Fruit fly (Drosophila melanogaster) whole organism, embryonic: ENCODE measurements around the gene CheA75a.

Experiments
- Aef1 ChIP-seq: fragments of 200-800 bp; sonication (Bioruptor generic); IDR thresholded peaks from 3 replicates; pipeline ENCODE4 v1.3.6; 2022; ENCODE audit warnings: missing biosample characterization, missing genetic modification characterization
- CG1024 ChIP-seq: fragments of 200-800 bp; sonication (Bioruptor generic); IDR thresholded peaks from 2 replicates; pipeline ENCODE4 v1.3.6; 2022; ENCODE audit warnings: missing biosample characterization, missing genetic modification characterization
- CG10274 ChIP-seq: fragments of 200-800 bp; sonication (Bioruptor generic); optimal IDR thresholded peaks from 3 replicates; lab custom pipeline; 2017; ENCODE audit warnings: missing biosample characterization, mild to moderate bottlenecking, missing genetic modification characterization
- CG10979 ChIP-seq: fragments of 200-800 bp; sonication (Bioruptor generic); optimal IDR thresholded peaks from 2 replicates; lab custom pipeline; 2018; ENCODE audit warnings: missing biosample characterization, mild to moderate bottlenecking, missing genetic modification characterization, moderate library complexity
- CG11456 ChIP-seq: fragments of 200-800 bp; sonication (Bioruptor generic); IDR thresholded peaks from 3 replicates; pipeline ENCODE4 v1.3.6; 2022; ENCODE audit warnings: missing biosample characterization, missing genetic modification characterization
- CG12219 ChIP-seq: fragments of 200-800 bp; sonication (Bioruptor generic); optimal IDR thresholded peaks from 3 replicates; lab custom pipeline; 2018; ENCODE audit warnings: missing biosample characterization, mild to moderate bottlenecking, missing genetic modification characterization
- CG1233 ChIP-seq: fragments of 200-800 bp; sonication (Bioruptor generic); optimal IDR thresholded peaks from 4 replicates; lab custom pipeline; 2018; ENCODE audit warnings: missing biosample characterization, mild to moderate bottlenecking, missing genetic modification characterization
- CG14441 ChIP-seq: fragments of 200-800 bp; sonication (Bioruptor generic); IDR thresholded peaks from 2 replicates; pipeline ENCODE4 v1.3.6; 2022; ENCODE audit warnings: missing biosample characterization, missing genetic modification characterization
- CG17359 ChIP-seq: fragments of 200-800 bp; sonication (Bioruptor generic); optimal IDR thresholded peaks from 3 replicates; lab custom pipeline; 2018; ENCODE audit warnings: missing biosample characterization, mild to moderate bottlenecking, missing genetic modification characterization, moderate library complexity
- CG17829 ChIP-seq: fragments of 200-800 bp; optimal IDR thresholded peaks from 2 replicates; lab custom pipeline; 2019; ENCODE audit warnings: missing biosample characterization, mild to moderate bottlenecking, missing genetic modification characterization, moderate library complexity
- CG17912 ChIP-seq: fragments of 200-800 bp; sonication (Bioruptor generic); optimal IDR thresholded peaks from 2 replicates; lab custom pipeline; 2018; ENCODE audit warnings: missing biosample characterization, mild to moderate bottlenecking, missing genetic modification characterization
- CG2712 ChIP-seq: fragments of 200-800 bp; optimal IDR thresholded peaks from 3 replicates; lab custom pipeline; 2019; ENCODE audit warnings: missing biosample characterization, mild to moderate bottlenecking, missing genetic modification characterization, moderate library complexity
- CG3838 ChIP-seq: fragments of 200-800 bp; sonication (Bioruptor generic); optimal IDR thresholded peaks from 3 replicates; lab custom pipeline; 2016; ENCODE audit warnings: missing biosample characterization, missing genetic modification characterization
- CG5245 ChIP-seq: fragments of 200-800 bp; sonication (Bioruptor generic); optimal IDR thresholded peaks from 3 replicates; lab custom pipeline; 2016; ENCODE audit warnings: missing biosample characterization, missing genetic modification characterization
- CG6683 ChIP-seq: fragments of 200-800 bp; sonication (Bioruptor generic); optimal IDR thresholded peaks from 2 replicates; lab custom pipeline; 2017; ENCODE audit warnings: missing biosample characterization, mild to moderate bottlenecking, missing genetic modification characterization, missing genetic modification reagents
- CG7786 ChIP-seq: fragments of 200-800 bp; sonication (Bioruptor generic); optimal IDR thresholded peaks from 2 replicates; lab custom pipeline; 2016; ENCODE audit warnings: missing biosample characterization, missing genetic modification characterization
- CG8359 ChIP-seq: fragments of 200-800 bp; sonication (Bioruptor generic); optimal IDR thresholded peaks from 2 replicates; lab custom pipeline; 2017; ENCODE audit warnings: missing biosample characterization, mild to moderate bottlenecking, missing genetic modification characterization, borderline replicate concordance
- CG8478 ChIP-seq: fragments of >200 bp; optimal IDR thresholded peaks from 2 replicates; lab custom pipeline; 2018
- CG8924 ChIP-seq: fragments of 200-800 bp; optimal IDR thresholded peaks from 3 replicates; lab custom pipeline; 2019; ENCODE audit warnings: missing biosample characterization, mild to moderate bottlenecking, missing genetic modification characterization, moderate library complexity
- CG9727 ChIP-seq: fragments of 200-800 bp; sonication (Bioruptor generic); optimal IDR thresholded peaks from 3 replicates; lab custom pipeline; 2017; ENCODE audit warnings: missing biosample characterization, mild to moderate bottlenecking, missing genetic modification characterization
- CkIIα-i1 ChIP-seq: fragments of 200-800 bp; sonication (Bioruptor generic); IDR thresholded peaks from 2 replicates; pipeline ENCODE4 v1.3.6; 2022; ENCODE audit warnings: missing biosample characterization, missing genetic modification characterization
- Gsc ChIP-seq: fragments of 200-800 bp; sonication (Bioruptor generic); IDR thresholded peaks from 2 replicates; pipeline ENCODE4 v1.3.6; 2022; ENCODE audit warnings: missing biosample characterization, missing genetic modification characterization
- Kr ChIP-seq: fragments of 200-800 bp; sonication (Bioruptor generic); optimal IDR thresholded peaks from 2 replicates; lab custom pipeline; 2017; ENCODE audit warnings: missing biosample characterization, mild to moderate bottlenecking, missing genetic modification characterization
- MTF-1 ChIP-seq: fragments of 200-800 bp; sonication (Bioruptor generic); optimal IDR thresholded peaks from 2 replicates; lab custom pipeline; 2018; ENCODE audit warnings: missing biosample characterization, mild to moderate bottlenecking, missing genetic modification characterization, borderline replicate concordance
- Mad ChIP-seq: fragments of 200-800 bp; sonication (Bioruptor generic); optimal IDR thresholded peaks from 2 replicates; lab custom pipeline; 2016; ENCODE audit warnings: missing biosample characterization, missing genetic modification characterization
- NC2β ChIP-seq: fragments of 200-800 bp; sonication (Bioruptor generic); optimal IDR thresholded peaks from 2 replicates; lab custom pipeline; 2016; ENCODE audit warnings: missing biosample characterization, missing genetic modification characterization
- Nf-YA ChIP-seq: fragments of 200-800 bp; sonication (Bioruptor generic); IDR thresholded peaks from 2 replicates; pipeline ENCODE4 v1.3.6; 2022; ENCODE audit warnings: missing biosample characterization, missing genetic modification characterization
- Nf-YB ChIP-seq: fragments of 200-800 bp; sonication (Bioruptor generic); optimal IDR thresholded peaks from 3 replicates; lab custom pipeline; 2019; ENCODE audit warnings: missing biosample characterization, mild to moderate bottlenecking, missing genetic modification characterization, moderate library complexity
- Oli ChIP-seq: fragments of 200-800 bp; sonication (Bioruptor generic); optimal IDR thresholded peaks from 2 replicates; lab custom pipeline; 2018; ENCODE audit warnings: missing biosample characterization, mild to moderate bottlenecking, missing genetic modification characterization, moderate library complexity
- ash1 ChIP-seq: fragments of 200-800 bp; sonication (Bioruptor generic); optimal IDR thresholded peaks from 2 replicates; lab custom pipeline; 2018; ENCODE audit warnings: missing biosample characterization, mild to moderate bottlenecking, missing genetic modification characterization
- az2 ChIP-seq: fragments of 200-800 bp; sonication (Bioruptor generic); optimal IDR thresholded peaks from 3 replicates; lab custom pipeline; 2016; ENCODE audit warnings: missing biosample characterization, missing genetic modification characterization
- ci ChIP-seq: fragments of 200-800 bp; sonication (Bioruptor generic); IDR thresholded peaks from 3 replicates; pipeline ENCODE4 v1.3.6; 2022; ENCODE audit warnings: missing biosample characterization, missing genetic modification characterization
- crc ChIP-seq: fragments of 200-800 bp; sonication (Bioruptor generic); optimal IDR thresholded peaks from 2 replicates; lab custom pipeline; 2016; ENCODE audit warnings: missing biosample characterization, missing genetic modification characterization
- croc ChIP-seq: fragments of 200-800 bp; sonication (Bioruptor generic); conservative IDR thresholded peaks from 3 replicates; pipeline ENCODE4 v1.3.6; 2022; ENCODE audit warnings: missing biosample characterization, missing genetic modification characterization
- da ChIP-seq: fragments of 200-800 bp; sonication (Bioruptor generic); optimal IDR thresholded peaks from 2 replicates; lab custom pipeline; 2016; ENCODE audit warnings: missing biosample characterization, missing genetic modification characterization
- dmrt11E ChIP-seq: fragments of 200-800 bp; sonication (Bioruptor generic); optimal IDR thresholded peaks from 3 replicates; lab custom pipeline; 2018; ENCODE audit warnings: missing biosample characterization, mild to moderate bottlenecking, missing genetic modification characterization, moderate library complexity
- dysf ChIP-seq: fragments of 200-800 bp; sonication (Bioruptor generic); IDR thresholded peaks from 3 replicates; pipeline ENCODE4 v1.3.6; 2022; ENCODE audit warnings: missing biosample characterization, missing genetic modification characterization
- gsb-n ChIP-seq: fragments of 200-800 bp; sonication (Bioruptor generic); optimal IDR thresholded peaks from 3 replicates; lab custom pipeline; 2018; ENCODE audit warnings: missing biosample characterization, mild to moderate bottlenecking, missing genetic modification characterization
- jing ChIP-seq: fragments of 200-800 bp; sonication (Bioruptor generic); optimal IDR thresholded peaks from 2 replicates; lab custom pipeline; 2018; ENCODE audit warnings: missing biosample characterization, mild to moderate bottlenecking, missing genetic modification characterization
- kni ChIP-seq: fragments of 200-800 bp; sonication (Bioruptor generic); optimal IDR thresholded peaks from 3 replicates; lab custom pipeline; 2017; ENCODE audit warnings: mild to moderate bottlenecking, missing biosample characterization, missing genetic modification reagents, missing genetic modification characterization
- nerfin-2 ChIP-seq: fragments of 200-800 bp; sonication (Bioruptor generic); IDR thresholded peaks from 2 replicates; pipeline ENCODE4 v1.3.6; 2022; ENCODE audit warnings: missing biosample characterization, missing genetic modification characterization; ENCODE audit not compliant: partially characterized antibody
- odd ChIP-seq: fragments of 200-800 bp; sonication (Bioruptor generic); optimal IDR thresholded peaks from 2 replicates; lab custom pipeline; 2017; ENCODE audit warnings: missing biosample characterization, mild to moderate bottlenecking, missing genetic modification characterization
- pros ChIP-seq: fragments of 200-800 bp; sonication (Bioruptor generic); optimal IDR thresholded peaks from 3 replicates; lab custom pipeline; 2019; ENCODE audit warnings: missing biosample characterization, mild to moderate bottlenecking, missing genetic modification characterization, moderate library complexity
- ro ChIP-seq: fragments of 200-800 bp; sonication (Bioruptor generic); IDR thresholded peaks from 2 replicates; pipeline ENCODE4 v1.3.6; 2022; ENCODE audit warnings: missing biosample characterization, missing genetic modification characterization
- run ChIP-seq: fragments of 200-800 bp; sonication (Bioruptor generic); optimal IDR thresholded peaks from 3 replicates; lab custom pipeline; 2018; ENCODE audit warnings: missing biosample characterization, mild to moderate bottlenecking, missing genetic modification characterization
- sima ChIP-seq: fragments of 200-800 bp; sonication (Bioruptor generic); optimal IDR thresholded peaks from 2 replicates; lab custom pipeline; 2016; ENCODE audit warnings: missing biosample characterization, missing genetic modification characterization
- slbo ChIP-seq: fragments of 200-800 bp; sonication (Bioruptor generic); IDR thresholded peaks from 2 replicates; pipeline ENCODE4 v1.3.6; 2022; ENCODE audit warnings: missing biosample characterization, missing genetic modification characterization
- tgo ChIP-seq: fragments of 200-800 bp; sonication (Bioruptor generic); IDR thresholded peaks from 3 replicates; pipeline ENCODE4 v1.3.6; 2022; ENCODE audit warnings: missing biosample characterization, missing genetic modification characterization
- tup ChIP-seq: fragments of 200-800 bp; sonication (Bioruptor generic); optimal IDR thresholded peaks from 2 replicates; lab custom pipeline; 2016; ENCODE audit warnings: missing biosample characterization, mild to moderate bottlenecking, missing genetic modification characterization, moderate library complexity
- twi ChIP-seq: fragments of 200-800 bp; optimal IDR thresholded peaks from 2 replicates; lab custom pipeline; 2019; ENCODE audit warnings: missing biosample characterization, mild to moderate bottlenecking, missing genetic modification characterization, moderate library complexity
- z ChIP-seq: fragments of 200-800 bp; sonication (Bioruptor generic); IDR thresholded peaks from 3 replicates; pipeline ENCODE4 v1.3.6; 2022; ENCODE audit warnings: missing biosample characterization, missing genetic modification characterization
- zen ChIP-seq: fragments of 200-800 bp; sonication (Bioruptor generic); optimal IDR thresholded peaks from 3 replicates; lab custom pipeline; 2018; ENCODE audit warnings: missing biosample characterization, mild to moderate bottlenecking, missing genetic modification characterization, moderate library complexity

Gene CheA75a

DNA sequence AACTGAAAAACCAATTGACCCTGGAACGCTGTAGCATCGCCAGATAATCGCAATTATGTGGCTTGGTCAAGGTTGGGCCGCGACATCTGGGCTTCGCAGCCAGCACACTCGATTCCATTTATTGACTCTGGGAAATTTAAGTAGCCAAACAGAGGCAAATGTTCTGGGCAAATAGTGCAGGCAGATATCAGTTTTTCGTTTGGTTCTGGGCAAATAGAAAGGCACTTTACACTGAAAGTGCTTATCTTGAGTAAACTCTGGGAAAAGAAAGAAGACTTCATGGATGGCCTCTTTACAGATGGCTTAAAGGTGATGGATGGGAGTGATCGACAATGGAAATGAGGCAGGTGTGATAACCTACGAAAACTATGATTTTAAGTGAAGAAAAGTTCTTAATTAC lies 9.8 kb upstream of the CheA75a start (continued):
- TF ChIP-seq dysf (GFP tag; lab: Robert Waterston, UW): 0 out of 3 replicates have a peak, but pooled peaks have one; percentile 14
- TF ChIP-seq sima (GFP tag; lab: Kevin White, UChicago): no peak
- peak; percentile 21 for TF ChIP-seq zen (tag; lab: Kevin White, UChicago)
- TF ChIP-seq CG7786 (GFP tag; lab: Kevin White, UChicago): no peak
- no peak for TF ChIP-seq CG17359 (tag; lab: Kevin White, UChicago)
- TF ChIP-seq CG10274: no peak
- peak; percentile 49; the same call in 2 of the 3 replicates for TF ChIP-seq ci (GFP tag; lab: Robert Waterston, UW)
- TF ChIP-seq jing: no peak
- peak; percentile 1 for TF ChIP-seq pros (GFP tag; lab: Kevin White, UChicago)
- TF ChIP-seq z (GFP tag; lab: Robert Waterston, UW): no peak
- peak; percentile 62 for TF ChIP-seq MTF-1 (GFP tag; lab: Kevin White, UChicago)
- peak; percentile 11 for TF ChIP-seq CG8359 (GFP tag; lab: Kevin White, UChicago)
- TF ChIP-seq CG8924: peak; percentile 40
- no peak for TF ChIP-seq Aef1
- no peak for TF ChIP-seq CG14441 (GFP tag; lab: Robert Waterston, UW)
- no peak for TF ChIP-seq slbo (GFP tag; lab: Robert Waterston, UW)
- TF ChIP-seq crc (GFP tag; lab: Kevin White, UChicago): no peak
- TF ChIP-seq CG1024 (GFP tag; lab: Robert Waterston, UW): no peak
- TF ChIP-seq NC2β (GFP tag; lab: Kevin White, UChicago): peak; percentile 30
- TF ChIP-seq CG5245 (GFP tag; lab: Kevin White, UChicago): no peak
- TF ChIP-seq CG17829 (tag; lab: Kevin White, UChicago): peak; percentile 2
- TF ChIP-seq nerfin-2 (GFP tag; lab: Robert Waterston, UW): no peak
- peak; percentile 40 for TF ChIP-seq CG1233 (GFP tag; lab: Kevin White, UChicago)
- peak; percentile 63 for TF ChIP-seq CG9727 (GFP tag; lab: Kevin White, UChicago)
- no peak for TF ChIP-seq run (tag; lab: Kevin White, UChicago)
- TF ChIP-seq CG17912 (GFP tag; lab: Kevin White, UChicago): no peak
- no peak for TF ChIP-seq CG11456
- TF ChIP-seq CG6683 (GFP tag; lab: Kevin White, UChicago): no peak
- TF ChIP-seq Mad (GFP tag; lab: Kevin White, UChicago): no peak
- no peak for TF ChIP-seq Gsc
- peak; percentile 54 for TF ChIP-seq odd (GFP tag; lab: Kevin White, UChicago)
- peak; percentile 28 for TF ChIP-seq CG2712 (tag; lab: Kevin White, UChicago)
- peak; percentile 43; the same call in 1 of the 2 replicates for TF ChIP-seq Nf-YA (GFP tag; lab: Robert Waterston, UW)
- no peak for TF ChIP-seq tgo
- TF ChIP-seq gsb-n: peak; percentile 64
- no peak for TF ChIP-seq CG8478 (lab: Kevin White, UChicago)
- no peak for TF ChIP-seq az2 (GFP tag; lab: Kevin White, UChicago)
- TF ChIP-seq ro (GFP tag; lab: Robert Waterston, UW): no peak
- no peak for TF ChIP-seq Oli
- TF ChIP-seq CG12219 (GFP tag; lab: Kevin White, UChicago): peak; percentile 2
- TF ChIP-seq da (GFP tag; lab: Kevin White, UChicago): no peak
- TF ChIP-seq Kr (GFP tag; lab: Kevin White, UChicago): peak; percentile 89
- peak; percentile 55 for TF ChIP-seq twi (tag; lab: Kevin White, UChicago)
- peak; percentile 37 for TF ChIP-seq tup (GFP tag; lab: Kevin White, UChicago)
- no peak for TF ChIP-seq croc (GFP tag; lab: Robert Waterston, UW)
- no peak for TF ChIP-seq CG3838 (GFP tag; lab: Kevin White, UChicago)
- TF ChIP-seq CkIIα-i1 (GFP tag; lab: Robert Waterston, UW): no peak
- peak; percentile 33 for TF ChIP-seq Nf-YB
- peak; percentile 73 for TF ChIP-seq dmrt11E (tag; lab: Kevin White, UChicago)
- peak; percentile 14 for TF ChIP-seq CG10979
- no peak for TF ChIP-seq ash1 (GFP tag; lab: Kevin White, UChicago)
- peak; percentile 55 for TF ChIP-seq kni (GFP tag; lab: Kevin White, UChicago)
